Worm (Caenorhabditis elegans) whole organism, L3 larva: ENCODE measurements around the gene C47D12.4.

Source experiments
- R02D3.7 ChIP-seq: fragments of 150-350 bp; optimal IDR thresholded peaks from 2 replicates; lab custom pipeline; 2014; ENCODE audit warnings: missing biosample characterization, missing genetic modification characterization
- ZK546.5 ChIP-seq: sonication (generic microtip); optimal IDR thresholded peaks from 2 replicates; lab custom pipeline; 2017; ENCODE audit warnings: missing biosample characterization, missing genetic modification characterization
- aly-2 ChIP-seq: fragments of 150-350 bp; optimal IDR thresholded peaks from 2 replicates; lab custom pipeline; 2014; ENCODE audit warnings: missing biosample characterization, missing genetic modification characterization
- ama-1 ChIP-seq: fragments of 150-350 bp; optimal IDR thresholded peaks from 2 replicates; lab custom pipeline; 2018
- ceh-16 ChIP-seq: sonication (generic microtip); optimal IDR thresholded peaks from 2 replicates; lab custom pipeline; 2017; ENCODE audit warnings: missing biosample characterization, missing genetic modification characterization
- ceh-28 ChIP-seq: fragments of 150-350 bp; optimal IDR thresholded peaks from 2 replicates; lab custom pipeline; 2014; ENCODE audit warnings: missing biosample characterization, missing genetic modification reagents, missing genetic modification characterization
- ceh-82 ChIP-seq: fragments of 150-350 bp; optimal IDR thresholded peaks from 2 replicates; lab custom pipeline; 2014; ENCODE audit warnings: missing biosample characterization, missing genetic modification characterization
- ceh-9 ChIP-seq: sonication (generic microtip); optimal IDR thresholded peaks from 2 replicates; lab custom pipeline; 2018; ENCODE audit warnings: missing biosample characterization, missing genetic modification characterization
- daf-12 ChIP-seq: fragments of 150-350 bp; optimal IDR thresholded peaks from 2 replicates; lab custom pipeline; 2014; ENCODE audit warnings: missing biosample characterization, missing genetic modification reagents, missing genetic modification characterization
- egl-27 ChIP-seq: sonication (generic microtip); optimal IDR thresholded peaks from 4 replicates; lab custom pipeline; 2017; ENCODE audit warnings: missing biosample characterization, missing genetic modification reagents, missing genetic modification characterization
- egl-5 ChIP-seq: fragments of 150-350 bp; optimal IDR thresholded peaks from 2 replicates; lab custom pipeline; 2017; ENCODE audit warnings: missing biosample characterization, missing genetic modification reagents, missing genetic modification characterization, inconsistent platforms
- elt-1 ChIP-seq: fragments of 150-350 bp; optimal IDR thresholded peaks from 2 replicates; lab custom pipeline; 2014; ENCODE audit warnings: missing biosample characterization, missing genetic modification characterization
- elt-2 ChIP-seq: sonication (generic microtip); optimal IDR thresholded peaks from 2 replicates; lab custom pipeline; 2016; ENCODE audit warnings: missing genetic modification reagents, mild to moderate bottlenecking, missing genetic modification characterization, missing compliant biosample characterization
- elt-3 ChIP-seq, 3 experiments: fragments of 150-350 bp in 1 of 3; sonication (generic microtip) in 2 of 3; optimal IDR thresholded peaks; 2 replicates in 2 of 3; 4 replicates in 1 of 3; lab custom pipeline; 2014 to 2017; ENCODE audit warnings: missing biosample characterization in 3 of 3, missing genetic modification characterization in 3 of 3
- eor-1 ChIP-seq, 2 experiments: fragments of 150-350 bp; optimal IDR thresholded peaks; 2 replicates each; lab custom pipeline; 2014 to 2018; ENCODE audit warnings: missing biosample characterization in 2 of 2, missing genetic modification characterization in 2 of 2
- fkh-10 ChIP-seq: sonication (generic microtip); optimal IDR thresholded peaks from 2 replicates; lab custom pipeline; 2017; ENCODE audit warnings: missing biosample characterization, missing genetic modification reagents, missing genetic modification characterization
- fkh-2 ChIP-seq: fragments of 150-350 bp; optimal IDR thresholded peaks from 2 replicates; lab custom pipeline; 2014; ENCODE audit warnings: missing biosample characterization, missing genetic modification reagents, missing genetic modification characterization
- fos-1 ChIP-seq: fragments of 150-350 bp; optimal IDR thresholded peaks from 2 replicates; lab custom pipeline; 2014; ENCODE audit warnings: missing biosample characterization, missing genetic modification characterization
- hmg-11 ChIP-seq: sonication (generic microtip); optimal IDR thresholded peaks from 2 replicates; lab custom pipeline; 2016; ENCODE audit warnings: missing genetic modification characterization, missing compliant biosample characterization
- jun-1 ChIP-seq: fragments of 150-350 bp; optimal IDR thresholded peaks from 2 replicates; lab custom pipeline; 2014; ENCODE audit warnings: missing biosample characterization, missing genetic modification reagents, missing genetic modification characterization
- lin-15B ChIP-seq: fragments of 150-350 bp; optimal IDR thresholded peaks from 2 replicates; lab custom pipeline; 2014; ENCODE audit warnings: missing biosample characterization, missing genetic modification characterization
- lin-39 ChIP-seq: fragments of 150-350 bp; optimal IDR thresholded peaks from 2 replicates; lab custom pipeline; 2018; ENCODE audit warnings: missing biosample characterization, missing genetic modification reagents, missing genetic modification characterization
- lsy-12 ChIP-seq: sonication (generic microtip); optimal IDR thresholded peaks from 2 replicates; lab custom pipeline; 2016; ENCODE audit warnings: mild to moderate bottlenecking, missing genetic modification characterization, missing compliant biosample characterization
- mdl-1 ChIP-seq: fragments of 150-350 bp; optimal IDR thresholded peaks from 2 replicates; lab custom pipeline; 2014; ENCODE audit warnings: missing biosample characterization, missing genetic modification characterization
- mml-1 ChIP-seq: fragments of 150-350 bp; sonication (generic microtip); optimal IDR thresholded peaks from 3 replicates; lab custom pipeline; 2014; ENCODE audit warnings: missing biosample characterization, missing genetic modification characterization
- nfya-1 ChIP-seq: sonication (generic microtip); optimal IDR thresholded peaks from 2 replicates; lab custom pipeline; 2017; ENCODE audit warnings: missing genetic modification characterization, mild to moderate bottlenecking, missing compliant biosample characterization, antibody characterized with exemption, moderate library complexity; ENCODE audit not compliant: insufficient read depth
- nhr-11 ChIP-seq: fragments of 150-350 bp; optimal IDR thresholded peaks from 2 replicates; lab custom pipeline; 2014; ENCODE audit warnings: missing biosample characterization, missing genetic modification characterization
- nhr-12 ChIP-seq: fragments of 150-350 bp; optimal IDR thresholded peaks from 2 replicates; lab custom pipeline; 2014; ENCODE audit warnings: missing biosample characterization, missing genetic modification characterization
- nhr-23 ChIP-seq: fragments of 150-350 bp; optimal IDR thresholded peaks from 2 replicates; lab custom pipeline; 2014; ENCODE audit warnings: missing biosample characterization, missing genetic modification reagents, missing genetic modification characterization
- nhr-237 ChIP-seq: fragments of 150-350 bp; optimal IDR thresholded peaks from 2 replicates; lab custom pipeline; 2014; ENCODE audit warnings: missing biosample characterization, missing genetic modification characterization
- nhr-25 ChIP-seq: sonication (generic microtip); optimal IDR thresholded peaks from 2 replicates; lab custom pipeline; 2017; ENCODE audit warnings: missing biosample characterization, missing genetic modification characterization
- nhr-28 ChIP-seq: fragments of 150-350 bp; optimal IDR thresholded peaks from 2 replicates; lab custom pipeline; 2014; ENCODE audit warnings: missing biosample characterization, missing genetic modification characterization
- nhr-43 ChIP-seq: sonication (generic microtip); optimal IDR thresholded peaks from 2 replicates; lab custom pipeline; 2016; ENCODE audit warnings: mild to moderate bottlenecking, missing genetic modification characterization, missing compliant biosample characterization; ENCODE audit not compliant: poor library complexity, severe bottlenecking
- nhr-67 ChIP-seq: fragments of 150-350 bp; optimal IDR thresholded peaks from 2 replicates; lab custom pipeline; 2014; ENCODE audit warnings: missing biosample characterization, missing genetic modification characterization
- nhr-76 ChIP-seq: fragments of 150-350 bp; sonication (generic microtip); optimal IDR thresholded peaks from 5 replicates; lab custom pipeline; 2014; ENCODE audit warnings: missing biosample characterization, missing genetic modification characterization
- nhr-77 ChIP-seq: fragments of 150-350 bp; optimal IDR thresholded peaks from 2 replicates; lab custom pipeline; 2014; ENCODE audit warnings: missing biosample characterization, missing genetic modification characterization
- pha-4 ChIP-seq: fragments of 150-350 bp; optimal IDR thresholded peaks from 2 replicates; lab custom pipeline; 2014; ENCODE audit warnings: missing biosample characterization, missing genetic modification reagents, missing genetic modification characterization
- pqm-1 ChIP-seq: fragments of 150-350 bp; optimal IDR thresholded peaks from 2 replicates; lab custom pipeline; 2017; ENCODE audit warnings: missing biosample characterization, missing genetic modification characterization, inconsistent platforms
- sea-2 ChIP-seq: fragments of 150-350 bp; sonication (generic microtip); optimal IDR thresholded peaks from 4 replicates; lab custom pipeline; 2014; ENCODE audit warnings: missing biosample characterization, missing genetic modification reagents, missing genetic modification characterization
- skn-1 ChIP-seq: fragments of 150-350 bp; optimal IDR thresholded peaks from 2 replicates; lab custom pipeline; 2014; ENCODE audit warnings: missing biosample characterization, missing genetic modification characterization
- snpc-4 ChIP-seq: fragments of 150-350 bp; optimal IDR thresholded peaks from 2 replicates; lab custom pipeline; 2014; ENCODE audit warnings: missing biosample characterization, missing genetic modification characterization
- tbx-2 ChIP-seq: sonication (generic microtip); optimal IDR thresholded peaks from 2 replicates; lab custom pipeline; 2016; ENCODE audit warnings: mild to moderate bottlenecking, missing genetic modification characterization, missing compliant biosample characterization
- unc-39 ChIP-seq: sonication (generic microtip); optimal IDR thresholded peaks from 4 replicates; lab custom pipeline; 2017; ENCODE audit warnings: missing biosample characterization, missing genetic modification characterization
- unc-62 ChIP-seq: fragments of 150-350 bp; sonication (generic microtip); optimal IDR thresholded peaks from 4 replicates; lab custom pipeline; 2014; ENCODE audit warnings: missing biosample characterization, missing genetic modification reagents, missing genetic modification characterization
- zag-1 ChIP-seq: fragments of 150-350 bp; optimal IDR thresholded peaks from 2 replicates; lab custom pipeline; 2014; ENCODE audit warnings: missing biosample characterization, missing genetic modification characterization
- ztf-11 ChIP-seq: fragments of 150-350 bp; optimal IDR thresholded peaks from 2 replicates; lab custom pipeline; 2014; ENCODE audit warnings: missing biosample characterization, missing genetic modification characterization
- ztf-4 ChIP-seq: fragments of 150-350 bp; optimal IDR thresholded peaks from 2 replicates; lab custom pipeline; 2014; ENCODE audit warnings: missing biosample characterization, missing genetic modification characterization

C47D12.4 gene

ce11 chrII:11652125-11652524, 29.4 kb upstream of the C47D12.4 start:
- TF ChIP-seq lin-39 (tag; lab: Kevin White, UChicago) (no peak), ZK546.5 (tag; lab: Kevin White, UChicago) (no peak), lsy-12 (no peak)

- TF ChIP-seq daf-12 (no peak), elt-2 (peak; percentile 40), ceh-28 (tag; lab: Kevin White, UChicago) (no peak), R02D3.7 (peak; percentile 87), ceh-16 (tag; lab: Kevin White, UChicago) (no peak), aly-2 (tag; lab: Kevin White, UChicago) (no peak), mml-1 (tag; lab: Kevin White, UChicago) (no peak), mdl-1 (tag; lab: Kevin White, UChicago) (no peak), egl-27 (tag; lab: Kevin White, UChicago) (no peak), unc-39 (tag; lab: Kevin White, UChicago) (no peak), ama-1 (lab: Kevin White, UChicago) (no peak), nhr-67 (tag; lab: Kevin White, UChicago) (no peak), nhr-237 (tag; lab: Kevin White, UChicago) (no peak), elt-1 (tag; lab: Kevin White, UChicago) (no peak), ceh-9 (tag; lab: Kevin White, UChicago) (no peak), nhr-23 (tag; lab: Kevin White, UChicago) (peak; percentile 78), ZK546.5 (tag; lab: Kevin White, UChicago) (no peak), lin-15B (tag; lab: Kevin White, UChicago) (peak; percentile 83), eor-1 (tag; optimal IDR thresholded peaks at IDR 0.05; lab: Kevin White, UChicago) (no peak), skn-1 (tag; lab: Kevin White, UChicago) (peak; percentile 100), nhr-12 (tag; lab: Kevin White, UChicago) (no peak), pqm-1 (tag; lab: Kevin White, UChicago) (no peak), elt-3 (tag; optimal IDR thresholded peaks at IDR 0.05; lab: Kevin White, UChicago) (no peak), egl-5 (tag; lab: Kevin White, UChicago) (peak; percentile 94), jun-1 (tag; lab: Kevin White, UChicago) (peak; percentile 19), nhr-25 (peak; percentile 26), nhr-76 (tag; lab: Kevin White, UChicago) (no peak), unc-62 (no peak), fkh-10 (GFP tag; lab: Kevin White, UChicago) (no peak), nhr-43 (tag; lab: Kevin White, UChicago) (peak; percentile 28), sea-2 (no peak), nfya-1 (tag; lab: Kevin White, UChicago) (peak; percentile 83), ztf-11 (tag; lab: Kevin White, UChicago) (no peak), snpc-4 (tag; lab: Kevin White, UChicago) (peak; percentile 40), ztf-4 (tag; lab: Kevin White, UChicago) (no peak), nhr-11 (tag; lab: Kevin White, UChicago) (no peak), zag-1 (tag; lab: Kevin White, UChicago) (no peak), pha-4 (tag; lab: Kevin White, UChicago) (peak; percentile 90), fos-1 (tag; lab: Kevin White, UChicago) (no peak), hmg-11 (tag; lab: Kevin White, UChicago) (no peak), ceh-82 (tag; lab: Kevin White, UChicago) (no peak), lsy-12 (no peak), nhr-77 (tag; lab: Kevin White, UChicago) (no peak), nhr-28 (tag; lab: Kevin White, UChicago) (no peak), tbx-2 (tag; lab: Kevin White, UChicago) (no peak), fkh-2 (tag; lab: Kevin White, UChicago) (no peak), lin-39 (tag; lab: Kevin White, UChicago) (peak; percentile 69)
Observed at ce11 chrII:11652679-11653174, 28.8 kb upstream of the C47D12.4 start, which contains the start of the genes rad-23 and rpn-12. Gene rad-23, minus strand, starts transcription at chrII:11652729. Gene rpn-12, plus strand, starts transcription at chrII:11653124.
